Fruit fly (Drosophila melanogaster) whole organism, embryonic: ENCODE results near the gene ssp3.
A peak's percentile ranks its signal among the peaks of the same experiment; 100 is the strongest.

ENCODE experiments used
- CG10147 ChIP-seq: fragments of 200-800 bp; sonication (Bioruptor generic); optimal IDR thresholded peaks from 2 replicates; lab custom pipeline; 2019; ENCODE audit warnings: missing biosample characterization, mild to moderate bottlenecking, missing genetic modification characterization, moderate library complexity
- CG10274 ChIP-seq: fragments of 200-800 bp; sonication (Bioruptor generic); optimal IDR thresholded peaks from 3 replicates; lab custom pipeline; 2017; ENCODE audit warnings: missing biosample characterization, mild to moderate bottlenecking, missing genetic modification characterization
- CG10979 ChIP-seq: fragments of 200-800 bp; sonication (Bioruptor generic); optimal IDR thresholded peaks from 2 replicates; lab custom pipeline; 2018; ENCODE audit warnings: missing biosample characterization, mild to moderate bottlenecking, missing genetic modification characterization, moderate library complexity
- CG11247 ChIP-seq: fragments of 200-800 bp; sonication (Bioruptor generic); IDR thresholded peaks from 2 replicates; pipeline ENCODE4 v1.3.6; 2022; ENCODE audit warnings: missing biosample characterization, missing genetic modification characterization
- CG12071 ChIP-seq: fragments of 200-800 bp; sonication (Bioruptor generic); optimal IDR thresholded peaks from 3 replicates; lab custom pipeline; 2018; ENCODE audit warnings: missing biosample characterization, mild to moderate bottlenecking, missing genetic modification characterization
- CG12104 ChIP-seq: fragments of 200-800 bp; sonication (Bioruptor generic); optimal IDR thresholded peaks from 3 replicates; lab custom pipeline; 2016; ENCODE audit warnings: missing biosample characterization, missing genetic modification characterization
- CG13894 ChIP-seq: fragments of 200-800 bp; sonication (Bioruptor generic); optimal IDR thresholded peaks from 3 replicates; lab custom pipeline; 2018; ENCODE audit warnings: missing biosample characterization, mild to moderate bottlenecking, missing genetic modification characterization, moderate library complexity
- CG15696 ChIP-seq: fragments of 200-800 bp; sonication (Bioruptor generic); optimal IDR thresholded peaks from 2 replicates; lab custom pipeline; 2019; ENCODE audit warnings: missing biosample characterization, mild to moderate bottlenecking, missing genetic modification characterization, moderate library complexity
- CG1602 ChIP-seq: fragments of 200-800 bp; sonication (Bioruptor generic); optimal IDR thresholded peaks from 3 replicates; lab custom pipeline; 2016; ENCODE audit warnings: missing biosample characterization, missing genetic modification characterization
- CG1603 ChIP-seq: fragments of 200-800 bp; sonication (Bioruptor generic); optimal IDR thresholded peaks from 2 replicates; lab custom pipeline; 2019; ENCODE audit warnings: missing biosample characterization, mild to moderate bottlenecking, missing genetic modification characterization, moderate library complexity
- CG16813 ChIP-seq: fragments of 200-800 bp; sonication (Bioruptor generic); IDR thresholded peaks from 3 replicates; pipeline ENCODE4 v1.3.6; 2022; ENCODE audit warnings: missing biosample characterization, missing genetic modification characterization; ENCODE audit not compliant: partially characterized antibody
- CG16863 ChIP-seq: fragments of 200-800 bp; sonication (Bioruptor generic); optimal IDR thresholded peaks from 3 replicates; lab custom pipeline; 2016; ENCODE audit warnings: missing biosample characterization, missing genetic modification characterization
- CG17328 ChIP-seq: fragments of 200-800 bp; sonication (Bioruptor generic); IDR thresholded peaks from 2 replicates; pipeline ENCODE4 v1.3.6; 2022; ENCODE audit warnings: missing biosample characterization, missing genetic modification characterization
- CG1832 ChIP-seq: fragments of 200-800 bp; sonication (Bioruptor generic); optimal IDR thresholded peaks from 2 replicates; lab custom pipeline; 2017; ENCODE audit warnings: missing biosample characterization, mild to moderate bottlenecking, missing genetic modification characterization, inconsistent platforms
- CG18476 ChIP-seq: fragments of 200-800 bp; sonication (Bioruptor generic); optimal IDR thresholded peaks from 2 replicates; lab custom pipeline; 2016; ENCODE audit warnings: missing biosample characterization, mild to moderate bottlenecking, missing genetic modification characterization
- CG2712 ChIP-seq: fragments of 200-800 bp; optimal IDR thresholded peaks from 3 replicates; lab custom pipeline; 2019; ENCODE audit warnings: missing biosample characterization, mild to moderate bottlenecking, missing genetic modification characterization, moderate library complexity
- CG2875 ChIP-seq: fragments of 200-800 bp; sonication (Bioruptor generic); optimal IDR thresholded peaks from 2 replicates; lab custom pipeline; 2017; ENCODE audit warnings: missing biosample characterization, mild to moderate bottlenecking, missing genetic modification characterization, missing genetic modification reagents
- CG32772 ChIP-seq: fragments of 200-800 bp; sonication (Bioruptor generic); IDR thresholded peaks from 2 replicates; pipeline ENCODE4 v1.3.6; 2022; ENCODE audit warnings: missing biosample characterization, missing genetic modification characterization
- CG33557 ChIP-seq: fragments of 200-800 bp; sonication (Bioruptor generic); optimal IDR thresholded peaks from 2 replicates; lab custom pipeline; 2019; ENCODE audit warnings: missing biosample characterization, mild to moderate bottlenecking, missing genetic modification characterization, moderate library complexity
- CG42726 ChIP-seq: fragments of 200-800 bp; sonication (Bioruptor generic); IDR thresholded peaks from 2 replicates; pipeline ENCODE4 v1.3.6; 2022; ENCODE audit warnings: missing biosample characterization, missing genetic modification characterization; ENCODE audit not compliant: partially characterized antibody
- CG4707 ChIP-seq: fragments of 200-800 bp; sonication (Bioruptor generic); optimal IDR thresholded peaks from 2 replicates; lab custom pipeline; 2018; ENCODE audit warnings: missing biosample characterization, mild to moderate bottlenecking, missing genetic modification characterization, moderate library complexity
- CG6765 ChIP-seq: fragments of 200-800 bp; sonication (Bioruptor generic); optimal IDR thresholded peaks from 3 replicates; lab custom pipeline; 2017; ENCODE audit warnings: missing biosample characterization, mild to moderate bottlenecking, missing genetic modification characterization
- CG6813 ChIP-seq: fragments of 200-800 bp; sonication (Bioruptor generic); optimal IDR thresholded peaks from 2 replicates; lab custom pipeline; 2017; ENCODE audit warnings: missing biosample characterization, missing genetic modification characterization, mild to moderate bottlenecking, moderate library complexity, missing genetic modification reagents
- CG7271 ChIP-seq: fragments of 200-800 bp; sonication (Bioruptor generic); optimal IDR thresholded peaks from 2 replicates; lab custom pipeline; 2018; ENCODE audit warnings: missing biosample characterization, mild to moderate bottlenecking, missing genetic modification characterization, moderate library complexity
- Dfd ChIP-seq, 2 experiments: fragments of >200 bp; optimal IDR thresholded peaks; 2 replicates each; lab custom pipeline; 2017; ENCODE audit warnings: missing biosample characterization in 2 of 2, missing genetic modification characterization in 2 of 2
- MESR4 ChIP-seq: fragments of 200-800 bp; sonication (Bioruptor generic); optimal IDR thresholded peaks from 2 replicates; lab custom pipeline; 2018; ENCODE audit warnings: missing biosample characterization, mild to moderate bottlenecking, missing genetic modification characterization, moderate library complexity
- NfI ChIP-seq: fragments of 200-800 bp; sonication (Bioruptor generic); optimal IDR thresholded peaks from 3 replicates; lab custom pipeline; 2018; ENCODE audit warnings: missing biosample characterization, mild to moderate bottlenecking, missing genetic modification characterization, moderate library complexity
- PHDP ChIP-seq: fragments of 200-800 bp; sonication (Bioruptor generic); optimal IDR thresholded peaks from 3 replicates; lab custom pipeline; 2018; ENCODE audit warnings: missing biosample characterization, mild to moderate bottlenecking, missing genetic modification characterization, moderate library complexity
- Sin3A ChIP-seq: fragments of >200 bp; optimal IDR thresholded peaks from 2 replicates; lab custom pipeline; 2018
- Sry-β ChIP-seq: fragments of 200-800 bp; sonication (Bioruptor generic); optimal IDR thresholded peaks from 2 replicates; lab custom pipeline; 2018; ENCODE audit warnings: missing biosample characterization, mild to moderate bottlenecking, missing genetic modification characterization, moderate library complexity
- Usf ChIP-seq: fragments of 200-800 bp; sonication (Bioruptor generic); optimal IDR thresholded peaks from 2 replicates; lab custom pipeline; 2017; ENCODE audit warnings: missing genotype, missing biosample characterization, missing genetic modification characterization
- ase ChIP-seq: fragments of 200-800 bp; sonication (Bioruptor generic); IDR thresholded peaks from 3 replicates; pipeline ENCODE4 v1.3.6; 2022; ENCODE audit warnings: missing biosample characterization, missing genetic modification characterization
- da ChIP-seq: fragments of 200-800 bp; sonication (Bioruptor generic); optimal IDR thresholded peaks from 2 replicates; lab custom pipeline; 2016; ENCODE audit warnings: missing biosample characterization, missing genetic modification characterization
- dmrt11E ChIP-seq: fragments of 200-800 bp; sonication (Bioruptor generic); optimal IDR thresholded peaks from 3 replicates; lab custom pipeline; 2018; ENCODE audit warnings: missing biosample characterization, mild to moderate bottlenecking, missing genetic modification characterization, moderate library complexity
- dmrt99B ChIP-seq: fragments of 200-800 bp; sonication (Bioruptor generic); optimal IDR thresholded peaks from 2 replicates; lab custom pipeline; 2018; ENCODE audit warnings: missing biosample characterization, mild to moderate bottlenecking, missing genetic modification characterization, moderate library complexity
- dysf ChIP-seq: fragments of 200-800 bp; sonication (Bioruptor generic); IDR thresholded peaks from 3 replicates; pipeline ENCODE4 v1.3.6; 2022; ENCODE audit warnings: missing biosample characterization, missing genetic modification characterization
- gcm2 ChIP-seq: fragments of 200-800 bp; sonication (Bioruptor generic); optimal IDR thresholded peaks from 2 replicates; lab custom pipeline; 2016; ENCODE audit warnings: missing biosample characterization, missing genetic modification characterization
- hbn ChIP-seq: fragments of 200-800 bp; sonication (Bioruptor generic); IDR thresholded peaks from 2 replicates; pipeline ENCODE4 v1.3.6; 2022; ENCODE audit warnings: missing biosample characterization, missing genetic modification characterization; ENCODE audit not compliant: partially characterized antibody
- nerfin-1 ChIP-seq: fragments of 200-800 bp; sonication (Bioruptor generic); optimal IDR thresholded peaks from 3 replicates; lab custom pipeline; 2019; ENCODE audit warnings: missing biosample characterization, mild to moderate bottlenecking, missing genetic modification characterization, moderate library complexity
- nmo ChIP-seq: fragments of 200-800 bp; sonication (Bioruptor generic); optimal IDR thresholded peaks from 2 replicates; lab custom pipeline; 2018; ENCODE audit warnings: missing biosample characterization, mild to moderate bottlenecking, missing genetic modification characterization, moderate library complexity
- nom ChIP-seq: fragments of 200-800 bp; sonication (Bioruptor generic); optimal IDR thresholded peaks from 2 replicates; lab custom pipeline; 2017; ENCODE audit warnings: missing biosample characterization, missing genetic modification characterization, mild to moderate bottlenecking, moderate library complexity, missing genetic modification reagents
- oc ChIP-seq: fragments of 200-800 bp; sonication (Bioruptor generic); optimal IDR thresholded peaks from 2 replicates; lab custom pipeline; 2018; ENCODE audit warnings: missing biosample characterization, mild to moderate bottlenecking, missing genetic modification characterization, moderate library complexity
- org-1 ChIP-seq: fragments of 200-800 bp; sonication (Bioruptor generic); optimal IDR thresholded peaks from 2 replicates; lab custom pipeline; 2017; ENCODE audit warnings: missing biosample characterization, missing genetic modification characterization
- phol ChIP-seq: fragments of 200-800 bp; sonication (Bioruptor generic); optimal IDR thresholded peaks from 3 replicates; lab custom pipeline; 2018; ENCODE audit warnings: missing biosample characterization, mild to moderate bottlenecking, missing genetic modification characterization, moderate library complexity
- psq ChIP-seq: fragments of 200-800 bp; sonication (Bioruptor generic); optimal IDR thresholded peaks from 2 replicates; lab custom pipeline; 2017; ENCODE audit warnings: missing biosample characterization, missing genetic modification characterization
- sisA ChIP-seq: fragments of 200-800 bp; sonication (Bioruptor generic); IDR thresholded peaks from 2 replicates; pipeline ENCODE4 v1.3.6; 2022; ENCODE audit warnings: missing biosample characterization, missing genetic modification characterization
- sqz ChIP-seq: fragments of 200-800 bp; sonication (Bioruptor generic); optimal IDR thresholded peaks from 3 replicates; lab custom pipeline; 2018; ENCODE audit warnings: missing biosample characterization, mild to moderate bottlenecking, missing genetic modification characterization
- tgo ChIP-seq: fragments of 200-800 bp; sonication (Bioruptor generic); IDR thresholded peaks from 3 replicates; pipeline ENCODE4 v1.3.6; 2022; ENCODE audit warnings: missing biosample characterization, missing genetic modification characterization
- usp ChIP-seq: fragments of >200 bp; optimal IDR thresholded peaks from 2 replicates; lab custom pipeline; 2017; ENCODE audit warnings: missing biosample characterization, missing genetic modification characterization
- yki ChIP-seq: fragments of >200 bp; optimal IDR thresholded peaks from 3 replicates; lab custom pipeline; 2018

ssp3 gene

DNA sequence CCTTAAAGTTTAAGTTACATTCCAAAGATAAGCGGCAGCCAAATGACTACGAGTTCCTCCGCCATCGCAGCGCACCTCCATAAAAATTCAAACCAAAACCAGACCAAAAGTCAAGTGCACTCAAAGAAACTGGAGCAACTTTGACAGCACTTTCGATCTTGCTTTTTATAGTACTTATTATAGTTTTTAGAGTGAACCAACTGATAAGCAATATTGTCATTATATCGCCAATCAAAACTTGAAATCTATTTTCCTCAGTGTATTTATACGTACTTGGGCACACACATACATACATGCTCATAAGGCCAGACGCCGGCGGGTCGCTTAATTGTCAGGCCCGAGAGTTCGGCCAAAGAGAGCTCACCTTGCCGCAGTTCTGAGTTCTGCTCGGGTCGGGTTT is 53.7 kb downstream of the ssp3 start (continued):
- TF ChIP-seq gcm2 (GFP tag; lab: Kevin White, UChicago) (peak; percentile 59), CG32772 (peak; percentile 65), CG17328 (peak; percentile 88), tgo (GFP tag; lab: Robert Waterston, UW) (peak; percentile 58; the same call in 2 of the 3 replicates), CG1832 (no peak), sqz (GFP tag; lab: Kevin White, UChicago) (peak; percentile 30), CG18476 (GFP tag; lab: Kevin White, UChicago) (peak; percentile 70), CG13894 (tag; lab: Kevin White, UChicago) (no peak), MESR4 (GFP tag; lab: Kevin White, UChicago) (peak; percentile 9), oc (peak; percentile 60), dysf (peak; percentile 68), nom (GFP tag; lab: Kevin White, UChicago) (peak; percentile 25), Sin3A (lab: Kevin White, UChicago) (no peak), CG15696 (tag; lab: Kevin White, UChicago) (peak; percentile 95), phol (tag; lab: Kevin White, UChicago) (peak; percentile 85), psq (GFP tag; lab: Kevin White, UChicago) (peak; percentile 42), dmrt11E (tag; lab: Kevin White, UChicago) (peak; percentile 96), CG10147 (no peak), CG2712 (peak; percentile 91), sisA (GFP tag; lab: Robert Waterston, UW) (peak; percentile 77), dmrt99B (peak; percentile 67), NfI (GFP tag; lab: Kevin White, UChicago) (peak; percentile 62), CG10979 (peak; percentile 91), PHDP (peak; percentile 52), nmo (GFP tag; lab: Kevin White, UChicago) (peak; percentile 86), Dfd (GFP tag; optimal IDR thresholded peaks at IDR 0.05; lab: Kevin White, UChicago) (no peak), nerfin-1 (tag; lab: Kevin White, UChicago) (peak; percentile 74), CG11247 (GFP tag; lab: Robert Waterston, UW) (peak; percentile 43), usp (GFP tag; lab: Kevin White, UChicago) (no peak), ase (GFP tag; lab: Robert Waterston, UW) (peak; percentile 66; the same call in 1 of the 3 replicates), CG33557 (peak; percentile 91), CG4707 (GFP tag; lab: Kevin White, UChicago) (peak; percentile 50), CG10274 (GFP tag; lab: Kevin White, UChicago) (no peak), CG7271 (tag; lab: Kevin White, UChicago) (peak; percentile 83), CG12071 (peak; percentile 0), CG1603 (tag; lab: Kevin White, UChicago) (peak; percentile 93), da (no peak), CG16863 (GFP tag; lab: Kevin White, UChicago) (peak; percentile 74), org-1 (GFP tag; lab: Kevin White, UChicago) (peak; percentile 52), CG6765 (GFP tag; lab: Kevin White, UChicago) (no peak), CG6813 (GFP tag; lab: Kevin White, UChicago) (peak; percentile 79), CG1602 (GFP tag; lab: Kevin White, UChicago) (peak; percentile 77), hbn (no peak), CG2875 (GFP tag; lab: Kevin White, UChicago) (peak; percentile 69), CG42726 (no peak), CG16813 (GFP tag; lab: Robert Waterston, UW) (no peak), Sry-β (no peak), yki (no peak), CG12104 (GFP tag; lab: Kevin White, UChicago) (peak; percentile 67), Usf (peak; percentile 72)
